Fruit fly (Drosophila melanogaster): Measurements from ENCODE around the gene ND-13B.

Gene ND-13B

DNA sequence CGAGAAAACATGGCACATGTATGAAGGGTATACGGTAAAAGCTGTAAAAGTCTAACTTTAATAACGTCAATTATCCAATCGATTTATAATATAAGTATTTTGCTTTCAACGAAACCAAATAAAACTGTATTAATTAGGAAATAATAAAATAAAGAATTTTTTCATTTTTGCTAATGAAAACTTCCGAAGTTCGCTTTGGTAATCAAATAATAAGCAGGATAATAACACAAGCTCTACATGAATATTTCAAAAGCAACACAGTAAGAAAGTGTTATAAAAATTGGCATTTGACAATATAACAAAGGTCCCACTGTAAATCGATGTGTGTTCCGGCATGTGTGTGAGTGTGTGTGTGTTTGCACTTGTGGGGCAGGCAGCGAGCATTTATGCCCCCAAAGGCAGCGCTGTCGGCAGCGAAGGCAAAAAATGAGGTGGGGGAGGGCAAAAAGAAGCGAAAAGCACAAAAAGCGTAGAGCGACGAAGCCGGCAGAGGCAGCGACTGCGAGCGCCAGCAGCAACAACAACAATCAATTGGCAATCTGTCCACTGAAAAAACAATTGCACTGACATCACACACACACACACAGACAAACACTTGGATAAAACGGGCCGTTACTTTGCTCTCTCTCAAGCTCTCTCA, 42.7 kb upstream of the ND-13B start:
- no peak for TF ChIP-seq B-H1 (GFP tag; IDR thresholded peaks at IDR 0.05)
- TF ChIP-seq CoRest (tag; optimal IDR thresholded peaks at IDR 0.05) = peak; percentile 18
- peak; percentile 94; the same call in 3 of the 4 replicates for TF ChIP-seq chinmo (GFP tag; IDR thresholded peaks at IDR 0.05; ENCODE audit: partially characterized antibody)
- no peak for TF ChIP-seq CG8765 (GFP tag; IDR thresholded peaks at IDR 0.05)
- TF ChIP-seq croc (GFP tag; conservative IDR thresholded peaks at IDR 0.05) = no peak
- no peak for TF ChIP-seq Hr39 (optimal IDR thresholded peaks at IDR 0.05)
- peak; percentile 24 for TF ChIP-seq CG3281 (GFP tag; optimal IDR thresholded peaks at IDR 0.05)
- no peak for TF ChIP-seq en (GFP tag; optimal IDR thresholded peaks at IDR 0.05)
- TF ChIP-seq sens (GFP tag) = peak; percentile 65
- TF ChIP-seq ci (GFP tag; IDR thresholded peaks at IDR 0.05) = 0 out of 3 replicates have a peak, but pooled peaks have one; percentile 5
- no peak for TF ChIP-seq CG7786 (GFP tag; optimal IDR thresholded peaks at IDR 0.05)
- no peak for TF ChIP-seq ind (GFP tag; optimal IDR thresholded peaks at IDR 0.05)
- TF ChIP-seq sqz (GFP tag; optimal IDR thresholded peaks at IDR 0.05) = no peak
- TF ChIP-seq nom (GFP tag; optimal IDR thresholded peaks at IDR 0.05) = no peak
- TF ChIP-seq unpg (GFP tag; optimal IDR thresholded peaks at IDR 0.05) = peak; percentile 24
- TF ChIP-seq CG8359 (GFP tag; optimal IDR thresholded peaks at IDR 0.05; ENCODE audit: borderline replicate concordance) = no peak
- TF ChIP-seq nau (GFP tag; optimal IDR thresholded peaks at IDR 0.05) = no peak
- no peak for TF ChIP-seq CG11085 (GFP tag; IDR thresholded peaks at IDR 0.05)
- no peak for TF ChIP-seq CG15696 (tag; optimal IDR thresholded peaks at IDR 0.05)
- TF ChIP-seq tna (GFP tag; IDR thresholded peaks at IDR 0.05; ENCODE audit: partially characterized antibody) = no peak; the same call in 1 of the 2 replicates
- TF ChIP-seq Dad (GFP tag; optimal IDR thresholded peaks at IDR 0.05) = no peak
- TF ChIP-seq CG9215 (GFP tag; IDR thresholded peaks at IDR 0.05) = no peak
- no peak for TF ChIP-seq Poxn (GFP tag; IDR thresholded peaks at IDR 0.05)
- TF ChIP-seq ap (GFP tag; IDR thresholded peaks at IDR 0.05) = no peak
- no peak for TF ChIP-seq sens-2 (GFP tag; IDR thresholded peaks at IDR 0.05)
- 0 out of 2 replicates have a peak, but pooled peaks have one; percentile 15 for TF ChIP-seq CG3847 (GFP tag; IDR thresholded peaks at IDR 0.05)
- peak; percentile 2 for TF ChIP-seq her (GFP tag; optimal IDR thresholded peaks at IDR 0.05)
- TF ChIP-seq shn (GFP tag; optimal IDR thresholded peaks at IDR 0.05) = no peak
- no peak for TF ChIP-seq CG1647 (GFP tag; optimal IDR thresholded peaks at IDR 0.05)
- no peak for TF ChIP-seq Meics (GFP tag; optimal IDR thresholded peaks at IDR 0.05)
- no peak for TF ChIP-seq Dp (GFP tag; optimal IDR thresholded peaks at IDR 0.05)
- 0 out of 2 replicates have a peak, but pooled peaks have one; percentile 12 for TF ChIP-seq slbo (GFP tag; IDR thresholded peaks at IDR 0.05)
- no peak for TF ChIP-seq NC2α (GFP tag; optimal IDR thresholded peaks at IDR 0.05)
- TF ChIP-seq CG33213 (GFP tag; optimal IDR thresholded peaks at IDR 0.05) = no peak
- no peak for TF ChIP-seq ase (GFP tag; IDR thresholded peaks at IDR 0.05)
- no peak for TF ChIP-seq CG33557 (GFP tag; optimal IDR thresholded peaks at IDR 0.05)
- TF ChIP-seq CG4707 (GFP tag; optimal IDR thresholded peaks at IDR 0.05) = peak; percentile 9
- no peak for TF ChIP-seq Fer2 (tag; optimal IDR thresholded peaks at IDR 0.05)
- no peak for TF ChIP-seq pita (GFP tag; optimal IDR thresholded peaks at IDR 0.05)
- no peak for TF ChIP-seq nmo (GFP tag; optimal IDR thresholded peaks at IDR 0.05)
- TF ChIP-seq CG32772 (GFP tag; IDR thresholded peaks at IDR 0.05) = peak; percentile 36; the same call in 1 of the 2 replicates
- no peak for TF ChIP-seq CG31224 (GFP tag; IDR thresholded peaks at IDR 0.05)
- TF ChIP-seq GATAe (GFP tag; conservative IDR thresholded peaks at IDR 0.05) = no peak
- TF ChIP-seq tgo (GFP tag; IDR thresholded peaks at IDR 0.05) = no peak
- no peak for TF ChIP-seq CG13775 (GFP tag; optimal IDR thresholded peaks at IDR 0.05)
- TF ChIP-seq sd (tag; optimal IDR thresholded peaks at IDR 0.05) = no peak
- no peak for TF ChIP-seq lab (GFP tag; optimal IDR thresholded peaks at IDR 0.05)
- TF ChIP-seq CG11093 (GFP tag; IDR thresholded peaks at IDR 0.05) = no peak
- no peak for TF ChIP-seq CG32532 (GFP tag; IDR thresholded peaks at IDR 0.05)
- TF ChIP-seq org-1 (GFP tag; optimal IDR thresholded peaks at IDR 0.05) = no peak
- TF ChIP-seq btn (GFP tag; optimal IDR thresholded peaks at IDR 0.05) = no peak
